Worm (Caenorhabditis elegans) whole organism, mixed stage, embryonic: Measurements from ENCODE around the gene ace-4.

Experiments used
- lsy-2 ChIP-seq: fragments of 150-350 bp; optimal IDR thresholded peaks from 2 replicates; lab custom pipeline; 2014; ENCODE audit warnings: missing biosample characterization, missing genetic modification characterization
- nhr-12 ChIP-seq: fragments of 150-350 bp; optimal IDR thresholded peaks from 2 replicates; lab custom pipeline; 2014; ENCODE audit warnings: missing biosample characterization, missing genetic modification characterization
- pha-4 ChIP-seq: fragments of 150-350 bp; optimal IDR thresholded peaks from 2 replicates; lab custom pipeline; 2018; ENCODE audit warnings: missing biosample characterization, missing genetic modification reagents, missing genetic modification characterization
- snpc-4 ChIP-seq: fragments of 150-350 bp; optimal IDR thresholded peaks from 2 replicates; lab custom pipeline; 2014; ENCODE audit warnings: missing biosample characterization, missing genetic modification characterization
- unc-62 ChIP-seq: fragments of 150-350 bp; optimal IDR thresholded peaks from 2 replicates; lab custom pipeline; 2014; ENCODE audit warnings: missing biosample characterization, missing genetic modification reagents, missing genetic modification characterization

DNA sequence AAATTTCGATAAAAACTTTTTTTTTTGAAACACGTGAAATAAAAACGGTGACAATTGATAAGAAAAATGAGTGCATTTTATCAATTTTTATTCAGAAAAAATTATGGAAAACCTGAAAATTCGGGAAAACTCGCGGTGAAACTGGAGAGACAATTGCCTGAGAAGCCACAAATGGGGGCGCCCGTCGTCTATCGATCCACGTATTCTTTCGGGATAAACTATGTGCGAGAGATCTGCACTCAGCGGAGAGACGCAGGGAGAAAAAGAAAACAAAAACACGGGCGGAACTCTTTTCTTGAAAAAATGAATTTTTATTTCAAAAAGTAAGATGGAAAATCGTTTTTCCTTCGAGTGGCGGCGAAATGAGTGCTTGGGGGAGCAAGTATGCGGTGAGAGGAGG is 36.0 kb downstream of the ace-4 start, which contains the start of gene men-1:
- TF ChIP-seq unc-62, result no peak
- TF ChIP-seq snpc-4 (tag; lab: Kevin White, UChicago), result no peak
- no peak for TF ChIP-seq pha-4
- no peak for TF ChIP-seq lsy-2 (tag; lab: Kevin White, UChicago)
- no peak for TF ChIP-seq nhr-12 (tag; lab: Kevin White, UChicago)
